ENCODE assay signal across 1 fruit fly cellular context in genomic region chr3L:771361-771760, dm6.
TF ChIP-seq lines count a peak whose summit lies in the region.

No protein-coding gene starts in this region.

TF ChIP-seq in whole organism, embryonic, 481 proteins besides CTCF, POLR2A, EP300 and RAD21 (continued from another document and continues in another):
- peak; percentile 31 for TF ChIP-seq CG10462 (GFP tag; optimal IDR thresholded peaks at IDR 0.05; lab: Kevin White, UChicago)
- no peak for TF ChIP-seq Trl (optimal IDR thresholded peaks at IDR 0.05; lab: Kevin White, UChicago)
- TF ChIP-seq Trl (GFP tag; optimal IDR thresholded peaks at IDR 0.05; lab: Kevin White, UChicago) = peak; percentile 56
- TF ChIP-seq CG6254 (GFP tag; optimal IDR thresholded peaks at IDR 0.05; lab: Kevin White, UChicago) = peak; percentile 20
- TF ChIP-seq bsh (GFP tag; optimal IDR thresholded peaks at IDR 0.05; lab: Kevin White, UChicago) = peak; percentile 61 to 81
- no peak for TF ChIP-seq nom (GFP tag; optimal IDR thresholded peaks at IDR 0.05; lab: Kevin White, UChicago)
- TF ChIP-seq tna (GFP tag; IDR thresholded peaks at IDR 0.05; lab: Robert Waterston, UW; ENCODE audit: partially characterized antibody) = no peak
- TF ChIP-seq jumu (GFP tag; optimal IDR thresholded peaks at IDR 0.05; lab: Kevin White, UChicago) = peak; percentile 59
- TF ChIP-seq dysf (GFP tag; IDR thresholded peaks at IDR 0.05; lab: Robert Waterston, UW) = peak; percentile 83
- TF ChIP-seq insv (GFP tag; optimal IDR thresholded peaks at IDR 0.05; lab: Kevin White, UChicago) = no peak
- TF ChIP-seq YL-1 (GFP tag; optimal IDR thresholded peaks at IDR 0.05; lab: Kevin White, UChicago) = no peak
- TF ChIP-seq CG3163 (GFP tag; optimal IDR thresholded peaks at IDR 0.05; lab: Kevin White, UChicago) = no peak
- peak; percentile 88 for TF ChIP-seq dmrt99B (tag; optimal IDR thresholded peaks at IDR 0.05; lab: Kevin White, UChicago)
- TF ChIP-seq CG4424 (GFP tag; optimal IDR thresholded peaks at IDR 0.05; lab: Kevin White, UChicago) = peak; percentile 51
- TF ChIP-seq bcd (GFP tag; optimal IDR thresholded peaks at IDR 0.05; lab: Kevin White, UChicago) = peak; percentile 59
- TF ChIP-seq CG9797 (GFP tag; optimal IDR thresholded peaks at IDR 0.05; lab: Kevin White, UChicago) = no peak
- TF ChIP-seq NK7.1 (GFP tag; optimal IDR thresholded peaks at IDR 0.05; lab: Kevin White, UChicago) = no peak
- TF ChIP-seq CG1233 (GFP tag; optimal IDR thresholded peaks at IDR 0.05; lab: Kevin White, UChicago) = peak; percentile 0
- TF ChIP-seq CG7357 (GFP tag; IDR thresholded peaks at IDR 0.05; lab: Robert Waterston, UW) = 0 out of 3 replicates have a peak, but pooled peaks have one; percentile 62
- TF ChIP-seq lab (GFP tag; optimal IDR thresholded peaks at IDR 0.05; lab: Kevin White, UChicago) = peak; percentile 59
- TF ChIP-seq CG10565 (GFP tag; optimal IDR thresholded peaks at IDR 0.05; lab: Kevin White, UChicago) = no peak
- no peak for TF ChIP-seq CG6272 (GFP tag; IDR thresholded peaks at IDR 0.05; lab: Robert Waterston, UW)
- TF ChIP-seq CG2202 (tag; optimal IDR thresholded peaks at IDR 0.05; lab: Kevin White, UChicago) = peak; percentile 14
- TF ChIP-seq odd (GFP tag; optimal IDR thresholded peaks at IDR 0.05; lab: Kevin White, UChicago) = peak; percentile 43
- peak; percentile 22 for TF ChIP-seq CG13296 (GFP tag; optimal IDR thresholded peaks at IDR 0.05; lab: Kevin White, UChicago)
- peak; percentile 69 for TF ChIP-seq dimm (GFP tag; IDR thresholded peaks at IDR 0.05; lab: Robert Waterston, UW)
- peak; percentile 75 for TF ChIP-seq CG32772 (GFP tag; IDR thresholded peaks at IDR 0.05; lab: Robert Waterston, UW)
- no peak for TF ChIP-seq sc (optimal IDR thresholded peaks at IDR 0.05; lab: Kevin White, UChicago)
- peak; percentile 32 for TF ChIP-seq sc (GFP tag; optimal IDR thresholded peaks at IDR 0.05; lab: Kevin White, UChicago)
- TF ChIP-seq CG6791 (GFP tag; IDR thresholded peaks at IDR 0.05; lab: Robert Waterston, UW; ENCODE audit: partially characterized antibody) = no peak
- no peak for TF ChIP-seq CG34376 (GFP tag; optimal IDR thresholded peaks at IDR 0.05; lab: Kevin White, UChicago)
- peak; percentile 8 for TF ChIP-seq salm (tag; optimal IDR thresholded peaks at IDR 0.05; lab: Kevin White, UChicago)
- 0 out of 3 replicates have a peak, but pooled peaks have one; percentile 49 for TF ChIP-seq CG11695 (GFP tag; IDR thresholded peaks at IDR 0.05; lab: Robert Waterston, UW)
- TF ChIP-seq CG30403 (GFP tag; optimal IDR thresholded peaks at IDR 0.05; lab: Kevin White, UChicago) = peak; percentile 64
- TF ChIP-seq ash1 (GFP tag; optimal IDR thresholded peaks at IDR 0.05; lab: Kevin White, UChicago) = no peak
- TF ChIP-seq ewg (GFP tag; optimal IDR thresholded peaks at IDR 0.05; lab: Kevin White, UChicago) = peak; percentile 71
- no peak for TF ChIP-seq shn (GFP tag; optimal IDR thresholded peaks at IDR 0.05; lab: Kevin White, UChicago)
- TF ChIP-seq Vsx1 (GFP tag; optimal IDR thresholded peaks at IDR 0.05; lab: Kevin White, UChicago) = peak; percentile 16
- no peak for TF ChIP-seq exex (tag; optimal IDR thresholded peaks at IDR 0.05; lab: Kevin White, UChicago)
- no peak for TF ChIP-seq CG13624 (GFP tag; optimal IDR thresholded peaks at IDR 0.05; lab: Kevin White, UChicago)
- TF ChIP-seq ttk (GFP tag; IDR thresholded peaks at IDR 0.05; lab: Robert Waterston, UW) = peak; percentile 71
- TF ChIP-seq Med (GFP tag; lab: Kevin White, UChicago) = peak; percentile 92
- no peak for TF ChIP-seq CG2889 (GFP tag; IDR thresholded peaks at IDR 0.05; lab: Robert Waterston, UW)
- TF ChIP-seq mirr (GFP tag; optimal IDR thresholded peaks at IDR 0.05; lab: Kevin White, UChicago) = no peak
- TF ChIP-seq unc-4 (GFP tag; IDR thresholded peaks at IDR 0.05; lab: Robert Waterston, UW; ENCODE audit: partially characterized antibody) = no peak
- TF ChIP-seq eyg (GFP tag; optimal IDR thresholded peaks at IDR 0.05; lab: Kevin White, UChicago) = peak; percentile 32
- TF ChIP-seq dan (GFP tag; IDR thresholded peaks at IDR 0.05; lab: Robert Waterston, UW) = no peak
- peak; percentile 13 for TF ChIP-seq ERR (GFP tag; optimal IDR thresholded peaks at IDR 0.05; lab: Kevin White, UChicago)
- TF ChIP-seq CG7271 (tag; optimal IDR thresholded peaks at IDR 0.05; lab: Kevin White, UChicago) = no peak
- no peak for TF ChIP-seq Hr3 (GFP tag; optimal IDR thresholded peaks at IDR 0.05; lab: Kevin White, UChicago)
- peak; percentile 55 for TF ChIP-seq CG12659 (GFP tag; optimal IDR thresholded peaks at IDR 0.05; lab: Kevin White, UChicago)
- TF ChIP-seq Asciz (GFP tag; optimal IDR thresholded peaks at IDR 0.05; lab: Kevin White, UChicago) = peak; percentile 60
- TF ChIP-seq CG8089 (GFP tag; optimal IDR thresholded peaks at IDR 0.05; lab: Kevin White, UChicago) = peak; percentile 48
- TF ChIP-seq seq (GFP tag; IDR thresholded peaks at IDR 0.05; lab: Robert Waterston, UW) = peak; percentile 47; the same call in 1 of the 2 replicates
- TF ChIP-seq CG3726 (GFP tag; IDR thresholded peaks at IDR 0.05; lab: Robert Waterston, UW) = no peak
- 0 out of 2 replicates have a peak, but pooled peaks have one; percentile 9 for TF ChIP-seq crol (GFP tag; IDR thresholded peaks at IDR 0.05; lab: Robert Waterston, UW)
- peak; percentile 49 for TF ChIP-seq CG9437 (GFP tag; optimal IDR thresholded peaks at IDR 0.05; lab: Kevin White, UChicago)
- TF ChIP-seq CG17568 (GFP tag; optimal IDR thresholded peaks at IDR 0.05; lab: Kevin White, UChicago) = no peak
- peak; percentile 53; the same call in 1 of the 2 replicates for TF ChIP-seq sob (GFP tag; IDR thresholded peaks at IDR 0.05; lab: Robert Waterston, UW)
- peak; percentile 61; the same call in 2 of the 3 replicates for TF ChIP-seq row (GFP tag; IDR thresholded peaks at IDR 0.05; lab: Robert Waterston, UW)
- TF ChIP-seq Ets97D (GFP tag; optimal IDR thresholded peaks at IDR 0.05; lab: Kevin White, UChicago) = no peak
- no peak for TF ChIP-seq al (GFP tag; IDR thresholded peaks at IDR 0.05; lab: Robert Waterston, UW)
- no peak for TF ChIP-seq CHES-1-like (GFP tag; optimal IDR thresholded peaks at IDR 0.05; lab: Kevin White, UChicago)
- TF ChIP-seq CG3281 (GFP tag; optimal IDR thresholded peaks at IDR 0.05; lab: Kevin White, UChicago) = peak; percentile 27
- TF ChIP-seq Drgx (GFP tag; IDR thresholded peaks at IDR 0.05; lab: Robert Waterston, UW) = peak; percentile 81
- TF ChIP-seq mld (GFP tag; IDR thresholded peaks at IDR 0.05; lab: Robert Waterston, UW; ENCODE audit: partially characterized antibody) = 0 out of 3 replicates have a peak, but pooled peaks have one; percentile 6
- peak; percentile 15 for TF ChIP-seq p53 (GFP tag; optimal IDR thresholded peaks at IDR 0.05; lab: Kevin White, UChicago)
- TF ChIP-seq Max (GFP tag; optimal IDR thresholded peaks at IDR 0.05; lab: Kevin White, UChicago) = no peak
- no peak for TF ChIP-seq CG30020 (tag; optimal IDR thresholded peaks at IDR 0.05; lab: Kevin White, UChicago)
- TF ChIP-seq CG34224 (GFP tag; IDR thresholded peaks at IDR 0.05; lab: Robert Waterston, UW; ENCODE audit: partially characterized antibody) = no peak
- TF ChIP-seq Dll (GFP tag; IDR thresholded peaks at IDR 0.05; lab: Robert Waterston, UW; ENCODE audit: partially characterized antibody) = no peak
- peak; percentile 36; the same call in 1 of the 2 replicates for TF ChIP-seq E2f2 (GFP tag; IDR thresholded peaks at IDR 0.05; lab: Robert Waterston, UW)
- peak; percentile 33 for TF ChIP-seq Hmr (GFP tag; optimal IDR thresholded peaks at IDR 0.05; lab: Kevin White, UChicago)
- peak; percentile 36 for TF ChIP-seq CG5180 (GFP tag; optimal IDR thresholded peaks at IDR 0.05; lab: Kevin White, UChicago)
- no peak for TF ChIP-seq CG13123 (GFP tag; optimal IDR thresholded peaks at IDR 0.05; lab: Kevin White, UChicago)
- peak; percentile 69 for TF ChIP-seq wor (GFP tag; IDR thresholded peaks at IDR 0.05; lab: Robert Waterston, UW)
- TF ChIP-seq CG2199 (GFP tag; IDR thresholded peaks at IDR 0.05; lab: Robert Waterston, UW) = 0 out of 3 replicates have a peak, but pooled peaks have one; percentile 55
- no peak for TF ChIP-seq Poxn (GFP tag; IDR thresholded peaks at IDR 0.05; lab: Robert Waterston, UW)
- TF ChIP-seq CG12104 (GFP tag; optimal IDR thresholded peaks at IDR 0.05; lab: Kevin White, UChicago) = no peak
- no peak for TF ChIP-seq CG2129 (GFP tag; IDR thresholded peaks at IDR 0.05; lab: Robert Waterston, UW; ENCODE audit: partially characterized antibody)
- no peak for TF ChIP-seq bigmax (GFP tag; optimal IDR thresholded peaks at IDR 0.05; lab: Kevin White, UChicago)
- TF ChIP-seq zen2 (GFP tag; IDR thresholded peaks at IDR 0.05; lab: Robert Waterston, UW; ENCODE audit: partially characterized antibody) = no peak
- TF ChIP-seq Bdp1 (GFP tag; optimal IDR thresholded peaks at IDR 0.05; lab: Kevin White, UChicago) = peak; percentile 60
- no peak for TF ChIP-seq hth (optimal IDR thresholded peaks at IDR 0.05; lab: Kevin White, UChicago)
- TF ChIP-seq CG10147 (GFP tag; optimal IDR thresholded peaks at IDR 0.05; lab: Kevin White, UChicago) = no peak
- TF ChIP-seq CG16779 (GFP tag; IDR thresholded peaks at IDR 0.05; lab: Robert Waterston, UW) = no peak
- TF ChIP-seq kay (GFP tag; optimal IDR thresholded peaks at IDR 0.05; lab: Kevin White, UChicago) = peak; percentile 20
- TF ChIP-seq CG18764 (GFP tag; optimal IDR thresholded peaks at IDR 0.05; lab: Kevin White, UChicago) = peak; percentile 49
- peak; percentile 79; the same call in 2 of the 3 replicates for TF ChIP-seq gce (GFP tag; IDR thresholded peaks at IDR 0.05; lab: Robert Waterston, UW)
- TF ChIP-seq B-H1 (GFP tag; IDR thresholded peaks at IDR 0.05; lab: Robert Waterston, UW) = peak; percentile 67
- no peak for TF ChIP-seq CG8290 (GFP tag; optimal IDR thresholded peaks at IDR 0.05; lab: Kevin White, UChicago)
- peak in 1 of 2 experiments; percentile 86 for TF ChIP-seq CG8290 (tag; optimal IDR thresholded peaks at IDR 0.05; lab: Kevin White, UChicago)
- peak; percentile 37; the same call in 1 of the 2 replicates for TF ChIP-seq CG1024 (GFP tag; IDR thresholded peaks at IDR 0.05; lab: Robert Waterston, UW)
- no peak for TF ChIP-seq yki (optimal IDR thresholded peaks at IDR 0.05; lab: Kevin White, UChicago)
- peak; percentile 64 for TF ChIP-seq CG14441 (GFP tag; IDR thresholded peaks at IDR 0.05; lab: Robert Waterston, UW)
- no peak for TF ChIP-seq CG43689 (GFP tag; IDR thresholded peaks at IDR 0.05; lab: Robert Waterston, UW)
- TF ChIP-seq Dfd (GFP tag; optimal IDR thresholded peaks at IDR 0.05; lab: Kevin White, UChicago) = no peak
- TF ChIP-seq tin (GFP tag; optimal IDR thresholded peaks at IDR 0.05; lab: Kevin White, UChicago) = peak; percentile 28
- TF ChIP-seq pita (GFP tag; optimal IDR thresholded peaks at IDR 0.05; lab: Kevin White, UChicago) = no peak
- TF ChIP-seq Abd-B (GFP tag; optimal IDR thresholded peaks at IDR 0.05; lab: Kevin White, UChicago) = peak; percentile 36
- TF ChIP-seq nerfin-2 (GFP tag; IDR thresholded peaks at IDR 0.05; lab: Robert Waterston, UW; ENCODE audit: partially characterized antibody) = no peak
- no peak for TF ChIP-seq CG4328 (GFP tag; optimal IDR thresholded peaks at IDR 0.05; lab: Kevin White, UChicago)
- TF ChIP-seq lmd (GFP tag; IDR thresholded peaks at IDR 0.05; lab: Robert Waterston, UW) = peak; percentile 79
- TF ChIP-seq Antp (GFP tag; optimal IDR thresholded peaks at IDR 0.05; lab: Kevin White, UChicago) = peak; percentile 72
- no peak for TF ChIP-seq amos (GFP tag; IDR thresholded peaks at IDR 0.05; lab: Robert Waterston, UW; ENCODE audit: partially characterized antibody)
- peak; percentile 61 for TF ChIP-seq CG4820 (GFP tag; optimal IDR thresholded peaks at IDR 0.05; lab: Kevin White, UChicago)
- TF ChIP-seq Dref (GFP tag; IDR thresholded peaks at IDR 0.05; lab: Robert Waterston, UW) = no peak
- TF ChIP-seq lov (optimal IDR thresholded peaks at IDR 0.05; lab: Kevin White, UChicago) = no peak
- peak; percentile 40; the same call in 1 of the 3 replicates for TF ChIP-seq lov (GFP tag; IDR thresholded peaks at IDR 0.05; lab: Robert Waterston, UW)
- no peak for TF ChIP-seq bowl (GFP tag; IDR thresholded peaks at IDR 0.05; lab: Robert Waterston, UW)
- TF ChIP-seq sug (tag; optimal IDR thresholded peaks at IDR 0.05; lab: Kevin White, UChicago) = no peak
- TF ChIP-seq fd102C (GFP tag; optimal IDR thresholded peaks at IDR 0.05; lab: Kevin White, UChicago) = no peak
- TF ChIP-seq Deaf1 (tag; optimal IDR thresholded peaks at IDR 0.05; lab: Kevin White, UChicago) = peak; percentile 50
- no peak for TF ChIP-seq fu2 (GFP tag; optimal IDR thresholded peaks at IDR 0.05; lab: Kevin White, UChicago)
- peak; percentile 67 for TF ChIP-seq CG5953 (GFP tag; IDR thresholded peaks at IDR 0.05; lab: Robert Waterston, UW)
- TF ChIP-seq CG8478 (optimal IDR thresholded peaks at IDR 0.05; lab: Kevin White, UChicago) = no peak
- TF ChIP-seq CG4617 (GFP tag; optimal IDR thresholded peaks at IDR 0.05; lab: Kevin White, UChicago; ENCODE audit: borderline replicate concordance) = peak; percentile 16
- peak; percentile 78 for TF ChIP-seq CG17359 (tag; optimal IDR thresholded peaks at IDR 0.05; lab: Kevin White, UChicago)
- TF ChIP-seq pum (GFP tag; optimal IDR thresholded peaks at IDR 0.05; lab: Kevin White, UChicago) = peak; percentile 52
- TF ChIP-seq Ets65A (GFP tag; lab: Kevin White, UChicago) = peak; percentile 71
- no peak for TF ChIP-seq Adf1 (GFP tag; IDR thresholded peaks at IDR 0.05; lab: Robert Waterston, UW)
- no peak for TF ChIP-seq CG10321 (GFP tag; IDR thresholded peaks at IDR 0.05; lab: Robert Waterston, UW)
- peak; percentile 55 for TF ChIP-seq peb (GFP tag; IDR thresholded peaks at IDR 0.05; lab: Robert Waterston, UW)
- TF ChIP-seq tap (tag; optimal IDR thresholded peaks at IDR 0.05; lab: Kevin White, UChicago) = peak; percentile 67
- no peak for TF ChIP-seq HmgD (GFP tag; optimal IDR thresholded peaks at IDR 0.05; lab: Kevin White, UChicago)
- TF ChIP-seq CG2116 (GFP tag; optimal IDR thresholded peaks at IDR 0.05; lab: Kevin White, UChicago) = no peak
- TF ChIP-seq gro (GFP tag; optimal IDR thresholded peaks at IDR 0.05; lab: Kevin White, UChicago) = no peak
- no peak for TF ChIP-seq zfh2 (GFP tag; optimal IDR thresholded peaks at IDR 0.05; lab: Kevin White, UChicago)
- no peak for TF ChIP-seq Dp (GFP tag; optimal IDR thresholded peaks at IDR 0.05; lab: Kevin White, UChicago)
- TF ChIP-seq Opbp (GFP tag; IDR thresholded peaks at IDR 0.05; lab: Robert Waterston, UW; ENCODE audit: partially characterized antibody) = no peak
- peak; percentile 72 for TF ChIP-seq CG2678 (tag; optimal IDR thresholded peaks at IDR 0.05; lab: Kevin White, UChicago)
- no peak for TF ChIP-seq H2.0 (GFP tag; IDR thresholded peaks at IDR 0.05; lab: Robert Waterston, UW)
